Fruit fly (Drosophila melanogaster): ENCODE data around the gene CG7730.

The CG7730 gene

dm6 chr3L:16989169-16989568 lies 38.1 kb upstream of the CG7730 start (continued):
- TF ChIP-seq CG3847 (GFP tag; IDR thresholded peaks at IDR 0.05) (0 out of 2 replicates have a peak, but pooled peaks have one; percentile 27), schlank (tag; optimal IDR thresholded peaks at IDR 0.05) (no peak), psq (GFP tag; optimal IDR thresholded peaks at IDR 0.05) (no peak), Kr (GFP tag; optimal IDR thresholded peaks at IDR 0.05) (no peak), CG13894 (tag; optimal IDR thresholded peaks at IDR 0.05) (no peak), CG3281 (GFP tag; optimal IDR thresholded peaks at IDR 0.05) (peak; percentile 45), hb (GFP tag; IDR thresholded peaks at IDR 0.05; ENCODE audit: partially characterized antibody) (no peak), crp (GFP tag; optimal IDR thresholded peaks at IDR 0.05) (no peak), ATbp (GFP tag; optimal IDR thresholded peaks at IDR 0.05) (no peak), sd (tag; optimal IDR thresholded peaks at IDR 0.05) (no peak), CG11695 (GFP tag; IDR thresholded peaks at IDR 0.05) (peak; percentile 54; the same call in 1 of the 3 replicates), lmd (GFP tag; IDR thresholded peaks at IDR 0.05) (peak; percentile 30; the same call in 1 of the 2 replicates), CG6683 (GFP tag; optimal IDR thresholded peaks at IDR 0.05) (no peak), CG15073 (GFP tag; optimal IDR thresholded peaks at IDR 0.05) (no peak), CG30403 (GFP tag; optimal IDR thresholded peaks at IDR 0.05) (peak; percentile 45), CG14441 (GFP tag; IDR thresholded peaks at IDR 0.05) (no peak), CG4820 (GFP tag; optimal IDR thresholded peaks at IDR 0.05) (no peak), MESR4 (GFP tag; optimal IDR thresholded peaks at IDR 0.05) (no peak), oc (tag; optimal IDR thresholded peaks at IDR 0.05) (no peak), CG13123 (GFP tag; optimal IDR thresholded peaks at IDR 0.05) (no peak), lab (GFP tag; optimal IDR thresholded peaks at IDR 0.05) (peak; percentile 62), Dip3 (GFP tag; optimal IDR thresholded peaks at IDR 0.05) (no peak), Hey (tag; optimal IDR thresholded peaks at IDR 0.05) (no peak), CG18764 (GFP tag; optimal IDR thresholded peaks at IDR 0.05) (no peak), inv (GFP tag; IDR thresholded peaks at IDR 0.05; ENCODE audit: partially characterized antibody) (no peak), Scr (GFP tag; IDR thresholded peaks at IDR 0.05; ENCODE audit: partially characterized antibody) (no peak), Lhr (GFP tag; optimal IDR thresholded peaks at IDR 0.05) (no peak), tll (GFP tag; optimal IDR thresholded peaks at IDR 0.05) (no peak), pita (GFP tag; optimal IDR thresholded peaks at IDR 0.05) (no peak), CG14710 (tag; optimal IDR thresholded peaks at IDR 0.05) (peak; percentile 20), chinmo (GFP tag; IDR thresholded peaks at IDR 0.05; ENCODE audit: partially characterized antibody) (no peak), Hmx (GFP tag; optimal IDR thresholded peaks at IDR 0.05) (no peak), cad (GFP tag; optimal IDR thresholded peaks at IDR 0.05) (no peak), pros (GFP tag; optimal IDR thresholded peaks at IDR 0.05) (no peak), Max (GFP tag; optimal IDR thresholded peaks at IDR 0.05) (no peak), Hsf (GFP tag; optimal IDR thresholded peaks at IDR 0.05) (peak; percentile 15), jumu (GFP tag; optimal IDR thresholded peaks at IDR 0.05) (no peak), Dref (GFP tag; IDR thresholded peaks at IDR 0.05) (no peak), CG4360 (GFP tag; IDR thresholded peaks at IDR 0.05) (no peak), Eip74EF (GFP tag; optimal IDR thresholded peaks at IDR 0.05) (no peak), amos (GFP tag; IDR thresholded peaks at IDR 0.05; ENCODE audit: partially characterized antibody) (no peak), CG1792 (GFP tag; optimal IDR thresholded peaks at IDR 0.05) (no peak), Vsx1 (GFP tag; optimal IDR thresholded peaks at IDR 0.05) (no peak), CG11093 (GFP tag; IDR thresholded peaks at IDR 0.05) (no peak), HLH3B (GFP tag; IDR thresholded peaks at IDR 0.05) (no peak)
